Worm (Caenorhabditis elegans) whole organism, young adult: Measurements from ENCODE around the gene C18D11.7.

Source experiments
- B0035.1 ChIP-seq: sonication (generic microtip); optimal IDR thresholded peaks from 2 replicates; lab custom pipeline; 2016; ENCODE audit warnings: missing genetic modification characterization, mild to moderate bottlenecking, missing compliant biosample characterization, missing genotype, missing genetic modification reagents
- B0336.3 ChIP-seq: fragments of 200-800 bp; sonication (Bioruptor generic); IDR thresholded peaks from 2 replicates; pipeline ENCODE4 v1.3.6; 2022; ENCODE audit warnings: missing genetic modification characterization, missing compliant biosample characterization
- F10E7.11 ChIP-seq: sonication (generic microtip); optimal IDR thresholded peaks from 2 replicates; lab custom pipeline; 2017; ENCODE audit warnings: mild to moderate bottlenecking, missing genetic modification characterization, moderate library complexity, missing compliant biosample characterization
- F37B4.10 ChIP-seq: fragments of 200-800 bp; sonication (Bioruptor generic); IDR thresholded peaks from 2 replicates; pipeline ENCODE4 v1.3.6; 2022; ENCODE audit warnings: missing genetic modification characterization, missing compliant biosample characterization
- F49E8.2 ChIP-seq: sonication (generic microtip); optimal IDR thresholded peaks from 3 replicates; lab custom pipeline; 2017; ENCODE audit warnings: missing genetic modification characterization, mild to moderate bottlenecking, missing compliant biosample characterization, antibody characterized with exemption, moderate library complexity; ENCODE audit not compliant: insufficient read depth
- F52B5.7 ChIP-seq: sonication (generic microtip); optimal IDR thresholded peaks from 2 replicates; lab custom pipeline; 2016; ENCODE audit warnings: mild to moderate bottlenecking, missing genetic modification characterization, missing compliant biosample characterization
- K12H6.12 ChIP-seq: fragments of 200-800 bp; sonication (Bioruptor generic); optimal IDR thresholded peaks from 2 replicates; lab custom pipeline; 2018; ENCODE audit warnings: mild to moderate bottlenecking, missing genetic modification characterization, missing compliant biosample characterization
- Y67H2A.10 ChIP-seq: fragments of 200-800 bp; sonication (Bioruptor generic); conservative IDR thresholded peaks from 2 replicates; pipeline ENCODE4 v1.3.6; 2022; ENCODE audit warnings: missing genetic modification reagents, missing genetic modification characterization, missing compliant biosample characterization
- Y95B8A.8 ChIP-seq: fragments of 200-800 bp; sonication (Bioruptor generic); IDR thresholded peaks from 2 replicates; pipeline ENCODE4 v1.3.6; 2022; ENCODE audit warnings: missing genetic modification reagents, missing genetic modification characterization, missing compliant biosample characterization
- ZK185.1 ChIP-seq: sonication (generic microtip); optimal IDR thresholded peaks from 2 replicates; lab custom pipeline; 2016; ENCODE audit warnings: mild to moderate bottlenecking, missing genetic modification characterization, missing compliant biosample characterization; ENCODE audit not compliant: poor library complexity, severe bottlenecking
- atf-7 ChIP-seq: sonication (generic microtip); optimal IDR thresholded peaks from 2 replicates; lab custom pipeline; 2017; ENCODE audit warnings: mild to moderate bottlenecking, missing genetic modification characterization, missing compliant biosample characterization
- attf-5 ChIP-seq: fragments of 200-800 bp; sonication (Bioruptor generic); optimal IDR thresholded peaks from 2 replicates; lab custom pipeline; 2018; ENCODE audit warnings: mild to moderate bottlenecking, missing genetic modification characterization, missing compliant biosample characterization
- cebp-1 ChIP-seq, 2 experiments: fragments of 200-800 bp in 1 of 2; sonication (Bioruptor generic) in 1 of 2; sonication (generic microtip) in 1 of 2; IDR thresholded peaks in 1 of 2; optimal IDR thresholded peaks in 1 of 2; 2 replicates each; pipeline versions ENCODE4 v1.3.6 to Lab custom; 2017 to 2022; ENCODE audit warnings: missing compliant biosample characterization in 2 of 2, missing genetic modification characterization in 2 of 2, mild to moderate bottlenecking in 1 of 2, missing genetic modification reagents in 1 of 2, moderate library complexity in 1 of 2
- ceh-100 ChIP-seq: fragments of 200-800 bp; sonication (Bioruptor generic); IDR thresholded peaks from 2 replicates; pipeline ENCODE4 v1.3.6; 2022; ENCODE audit warnings: missing genetic modification reagents, missing genetic modification characterization, missing compliant biosample characterization
- ceh-40 ChIP-seq: fragments of 200-800 bp; sonication (Bioruptor generic); IDR thresholded peaks from 2 replicates; pipeline ENCODE4 v1.3.6; 2022; ENCODE audit warnings: missing genetic modification characterization, missing compliant biosample characterization
- ceh-58 ChIP-seq: fragments of 200-800 bp; sonication (Bioruptor generic); IDR thresholded peaks from 2 replicates; pipeline ENCODE4 v1.3.6; 2022; ENCODE audit warnings: missing genetic modification characterization, missing compliant biosample characterization
- ceh-91 ChIP-seq: fragments of 200-800 bp; sonication (Bioruptor generic); IDR thresholded peaks from 2 replicates; pipeline ENCODE4 v1.3.6; 2022; ENCODE audit warnings: missing genetic modification reagents, missing genetic modification characterization, missing compliant biosample characterization
- dox-1 ChIP-seq: fragments of 200-800 bp; sonication (Bioruptor generic); IDR thresholded peaks from 2 replicates; pipeline ENCODE4 v1.3.6; 2022; ENCODE audit warnings: missing genetic modification reagents, missing genetic modification characterization, missing compliant biosample characterization
- dpff-1 ChIP-seq: sonication (generic microtip); optimal IDR thresholded peaks from 2 replicates; lab custom pipeline; 2017; ENCODE audit warnings: mild to moderate bottlenecking, missing genetic modification characterization, missing compliant biosample characterization
- egl-44 ChIP-seq: fragments of 200-800 bp; sonication (Bioruptor generic); IDR thresholded peaks from 2 replicates; pipeline ENCODE4 v1.3.6; 2022; ENCODE audit warnings: missing genetic modification reagents, missing genetic modification characterization, missing compliant biosample characterization
- egrh-3 ChIP-seq: fragments of 200-800 bp; sonication (Bioruptor generic); IDR thresholded peaks from 2 replicates; pipeline ENCODE4 v1.3.6; 2022; ENCODE audit warnings: missing genetic modification reagents, missing genetic modification characterization, missing compliant biosample characterization
- ets-4 ChIP-seq: fragments of 200-800 bp; sonication (Bioruptor generic); optimal IDR thresholded peaks from 2 replicates; lab custom pipeline; 2018; ENCODE audit warnings: mild to moderate bottlenecking, missing genetic modification characterization, missing compliant biosample characterization
- fkh-3 ChIP-seq: sonication (generic microtip); optimal IDR thresholded peaks from 2 replicates; lab custom pipeline; 2016; ENCODE audit warnings: mild to moderate bottlenecking, missing genetic modification characterization, missing compliant biosample characterization
- gei-17 ChIP-seq: fragments of 200-800 bp; sonication (Bioruptor generic); optimal IDR thresholded peaks from 2 replicates; lab custom pipeline; 2018; ENCODE audit warnings: mild to moderate bottlenecking, missing genetic modification characterization, missing compliant biosample characterization
- hlh-12 ChIP-seq: sonication (generic microtip); optimal IDR thresholded peaks from 2 replicates; lab custom pipeline; 2016; ENCODE audit warnings: missing genetic modification characterization, missing compliant biosample characterization
- hmg-20 ChIP-seq: fragments of 200-800 bp; sonication (Bioruptor generic); IDR thresholded peaks from 2 replicates; pipeline ENCODE4 v1.3.6; 2022; ENCODE audit warnings: missing genetic modification reagents, missing genetic modification characterization, missing compliant biosample characterization
- lsy-27 ChIP-seq: sonication (generic microtip); optimal IDR thresholded peaks from 2 replicates; lab custom pipeline; 2017; ENCODE audit warnings: missing genetic modification characterization, mild to moderate bottlenecking, missing compliant biosample characterization, antibody characterized with exemption, missing genotype, borderline replicate concordance; ENCODE audit not compliant: insufficient read depth
- mes-4 ChIP-seq: sonication (generic microtip); optimal IDR thresholded peaks from 2 replicates; lab custom pipeline; 2016; ENCODE audit warnings: missing genotype, missing genetic modification characterization, missing compliant biosample characterization
- nfya-2 ChIP-seq: fragments of 200-800 bp; sonication (Bioruptor generic); IDR thresholded peaks from 2 replicates; pipeline ENCODE4 v1.3.6; 2022; ENCODE audit warnings: missing genetic modification reagents, missing genetic modification characterization, missing compliant biosample characterization
- nfyb-1 ChIP-seq: fragments of 200-800 bp; sonication (Bioruptor generic); IDR thresholded peaks from 2 replicates; pipeline ENCODE4 v1.3.6; 2022; ENCODE audit warnings: missing genetic modification reagents, missing genetic modification characterization, missing compliant biosample characterization
- nhr-27 ChIP-seq: fragments of 200-800 bp; sonication (Bioruptor generic); optimal IDR thresholded peaks from 2 replicates; lab custom pipeline; 2018; ENCODE audit warnings: mild to moderate bottlenecking, missing genetic modification characterization, moderate library complexity, missing compliant biosample characterization
- rpc-1 ChIP-seq, 2 experiments: fragments of 150-350 bp in 1 of 2; sonication (generic microtip) in 1 of 2; optimal IDR thresholded peaks; 2 replicates each; lab custom pipeline; 2014 to 2018; ENCODE audit warnings: missing biosample characterization in 1 of 2, missing genetic modification characterization in 1 of 2, missing genetic modification reagents in 1 of 2, missing genotype in 1 of 2
- sea-2 ChIP-seq: fragments of 200-800 bp; sonication (Bioruptor generic); IDR thresholded peaks from 2 replicates; pipeline ENCODE4 v1.3.6; 2022; ENCODE audit warnings: missing genetic modification characterization, missing compliant biosample characterization
- tbp1 ChIP-seq: fragments of 200-800 bp; sonication (Bioruptor generic); optimal IDR thresholded peaks from 2 replicates; lab custom pipeline; 2018; ENCODE audit warnings: mild to moderate bottlenecking, missing genetic modification characterization, missing compliant biosample characterization
- tlf-1 ChIP-seq: fragments of 200-800 bp; sonication (Bioruptor generic); optimal IDR thresholded peaks from 2 replicates; lab custom pipeline; 2018; ENCODE audit warnings: mild to moderate bottlenecking, missing genetic modification characterization, missing compliant biosample characterization
- xnd-1 ChIP-seq: sonication (generic microtip); optimal IDR thresholded peaks from 2 replicates; lab custom pipeline; 2016; ENCODE audit warnings: missing genotype, missing genetic modification reagents, missing genetic modification characterization, missing compliant biosample characterization
- zfh-2 ChIP-seq: fragments of 200-800 bp; sonication (Bioruptor generic); conservative IDR thresholded peaks from 2 replicates; pipeline ENCODE4 v1.3.6; 2022; ENCODE audit warnings: missing genetic modification reagents, missing genetic modification characterization, missing compliant biosample characterization
- zim-3 ChIP-seq: sonication (generic microtip); optimal IDR thresholded peaks from 2 replicates; lab custom pipeline; 2017; ENCODE audit warnings: mild to moderate bottlenecking, missing genetic modification characterization, moderate library complexity, missing compliant biosample characterization
- ztf-22 ChIP-seq: fragments of 200-800 bp; sonication (Bioruptor generic); optimal IDR thresholded peaks from 2 replicates; lab custom pipeline; 2018; ENCODE audit warnings: mild to moderate bottlenecking, missing genetic modification characterization, moderate library complexity, missing compliant biosample characterization

Gene C18D11.7

DNA sequence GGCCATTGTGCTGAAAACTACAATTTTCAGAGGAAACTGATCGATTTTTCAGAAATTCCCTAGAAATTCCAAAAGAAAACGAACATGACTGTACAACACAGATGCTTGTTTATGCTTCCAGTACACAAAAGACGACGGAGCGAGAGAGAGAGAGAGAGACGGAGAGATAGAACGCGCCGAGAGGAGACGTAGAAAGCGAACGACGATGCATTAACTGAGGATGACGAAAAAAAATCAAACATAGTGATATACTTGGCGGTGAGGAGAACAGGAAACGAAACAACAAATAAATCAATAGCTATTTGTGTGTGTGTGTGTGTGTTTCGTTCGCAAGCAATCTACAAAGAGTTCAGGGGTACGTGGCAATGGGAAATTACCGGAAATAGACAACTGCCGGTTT is 28.2 kb upstream of the C18D11.7 start (continued):
- TF ChIP-seq zim-3 (tag; lab: Kevin White, UChicago) = no peak
- TF ChIP-seq dpff-1 (tag; lab: Kevin White, UChicago) = no peak
- no peak for TF ChIP-seq nfya-2 (GFP tag; lab: Robert Waterston, UW)
- no peak for TF ChIP-seq mes-4 (tag; lab: Kevin White, UChicago)
- no peak for TF ChIP-seq F52B5.7 (tag; lab: Kevin White, UChicago)
- 0 out of 2 replicates have a peak, but pooled peaks have one; percentile 25 for TF ChIP-seq dox-1
- no peak for TF ChIP-seq nhr-27
- TF ChIP-seq ceh-100 = peak; percentile 16; the same call in 1 of the 2 replicates
- no peak for TF ChIP-seq sea-2
- no peak for TF ChIP-seq hlh-12 (tag; lab: Kevin White, UChicago)
- TF ChIP-seq ceh-91 (GFP tag; lab: Robert Waterston, UW) = no peak

DNA sequence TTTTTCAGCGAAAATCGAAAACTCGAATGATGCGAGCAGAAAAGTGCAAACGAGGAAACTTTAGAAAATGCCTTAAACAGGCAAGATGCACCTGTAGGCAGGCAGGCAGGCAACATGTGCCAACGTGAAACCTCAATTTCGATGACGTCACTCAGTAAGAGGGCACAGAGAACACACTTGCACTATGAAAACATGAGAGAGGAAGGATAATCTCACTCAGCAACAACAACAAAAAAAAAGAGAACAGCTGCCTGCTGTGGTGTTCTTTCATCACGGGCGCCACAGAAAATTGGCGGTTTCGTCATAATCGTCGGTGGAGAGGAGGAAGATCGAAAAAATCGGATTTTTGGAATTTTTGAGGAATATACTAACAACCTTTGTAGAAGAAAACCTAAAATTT is 27.6 kb upstream of the C18D11.7 start:
- 0 out of 2 replicates have a peak, but pooled peaks have one; percentile 35 for TF ChIP-seq Y95B8A.8 (GFP tag; lab: Robert Waterston, UW)
- no peak for TF ChIP-seq gei-17 (GFP tag; lab: Kevin White, UChicago)
- TF ChIP-seq ceh-100 = peak; percentile 54
- 0 out of 2 replicates have a peak, but pooled peaks have one; percentile 31 for TF ChIP-seq cebp-1 (GFP tag; IDR thresholded peaks at IDR 0.05; lab: Robert Waterston, UW)
- peak; percentile 81 for TF ChIP-seq cebp-1 (tag; optimal IDR thresholded peaks at IDR 0.05; lab: Kevin White, UChicago)
- TF ChIP-seq K12H6.12 (tag; lab: Kevin White, UChicago) = peak; percentile 37
- no peak for TF ChIP-seq rpc-1 (optimal IDR thresholded peaks at IDR 0.05; lab: Kevin White, UChicago)
- TF ChIP-seq rpc-1 (tag; optimal IDR thresholded peaks at IDR 0.05; lab: Kevin White, UChicago) = no peak
- peak; percentile 63 for TF ChIP-seq atf-7 (tag; lab: Kevin White, UChicago)
- peak; percentile 38; the same call in 1 of the 2 replicates for TF ChIP-seq nfyb-1
- TF ChIP-seq tbp1 (GFP tag; lab: Kevin White, UChicago) = peak; percentile 6
- 0 out of 2 replicates have a peak, but pooled peaks have one; percentile 23 for TF ChIP-seq hmg-20
- TF ChIP-seq, all 124 proteins: peak for 8

- TF ChIP-seq egrh-3 (GFP tag; lab: Robert Waterston, UW) = peak; percentile 30; the same call in 1 of the 2 replicates
- peak; percentile 8 for TF ChIP-seq zim-3 (tag; lab: Kevin White, UChicago)
- TF ChIP-seq tbp1 (GFP tag; lab: Kevin White, UChicago) = no peak
- no peak for TF ChIP-seq lsy-27
- TF ChIP-seq F37B4.10 (GFP tag; lab: Robert Waterston, UW) = 0 out of 2 replicates have a peak, but pooled peaks have one; percentile 46
- peak; percentile 84 for TF ChIP-seq zfh-2 (GFP tag; lab: Robert Waterston, UW)
- no peak for TF ChIP-seq ztf-22 (GFP tag; lab: Kevin White, UChicago)
- no peak for TF ChIP-seq Y67H2A.10 (GFP tag; lab: Robert Waterston, UW)
- TF ChIP-seq ceh-91 (GFP tag; lab: Robert Waterston, UW) = 0 out of 2 replicates have a peak, but pooled peaks have one; percentile 23
- TF ChIP-seq attf-5 (GFP tag; lab: Kevin White, UChicago) = no peak
Measured at ce11 chrIII:11833449-11833848, 26.9 kb upstream of the C18D11.7 start.

DNA sequence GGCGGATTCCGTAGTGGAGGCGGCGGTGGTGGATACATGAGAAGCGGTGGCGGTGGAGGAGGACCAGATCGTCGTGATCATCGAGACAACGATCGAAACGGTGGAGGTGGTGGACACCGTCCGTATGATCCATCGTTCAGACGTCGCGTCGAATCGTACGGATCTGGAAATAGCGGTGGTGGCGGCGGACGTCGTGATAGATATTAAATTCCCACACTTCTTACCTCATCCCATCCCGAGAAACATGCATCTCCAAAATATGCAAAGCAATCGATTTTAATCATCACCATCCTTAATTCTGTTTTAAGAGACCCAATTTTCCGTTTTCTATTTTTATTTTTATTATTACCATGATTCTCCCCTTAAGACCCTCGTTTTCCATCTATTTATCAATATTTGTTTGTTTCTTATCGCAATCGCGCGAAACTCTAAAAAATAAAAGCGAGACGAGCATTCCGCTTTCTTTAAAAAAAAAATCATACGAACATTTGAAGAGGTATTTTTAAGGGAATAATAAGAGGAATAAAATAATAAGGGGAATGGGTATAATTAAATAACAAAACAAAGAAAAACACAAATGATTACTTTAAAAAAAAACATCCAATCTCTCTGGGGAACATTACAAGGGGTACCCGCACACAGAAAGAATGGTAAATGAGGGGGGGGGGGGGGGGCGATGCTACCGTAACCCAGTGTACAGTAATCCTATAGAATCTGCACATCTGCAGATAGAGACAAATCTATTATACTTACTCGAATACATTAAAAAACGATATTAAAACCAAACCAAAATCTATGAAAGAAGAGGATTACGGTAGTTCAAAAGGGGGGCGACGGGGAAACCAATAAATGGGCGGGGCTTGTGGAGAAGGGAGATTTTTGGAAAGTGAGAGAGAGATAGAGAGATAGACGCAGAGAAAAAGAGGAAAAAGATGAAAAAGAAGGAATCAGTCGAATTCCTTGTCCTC is 24.2 kb upstream of the C18D11.7 start:
- peak; percentile 39 for TF ChIP-seq ZK185.1
- TF ChIP-seq ceh-58 (GFP tag; lab: Robert Waterston, UW) = no peak
- peak; percentile 85 for TF ChIP-seq B0336.3 (GFP tag; lab: Robert Waterston, UW)
- no peak; the same call in 1 of the 2 replicates for TF ChIP-seq ceh-40 (GFP tag; lab: Robert Waterston, UW)
- peak; percentile 31 for TF ChIP-seq F49E8.2
- peak; percentile 23 for TF ChIP-seq fkh-3 (tag; lab: Kevin White, UChicago)
- peak; percentile 76 for TF ChIP-seq cebp-1 (GFP tag; IDR thresholded peaks at IDR 0.05; lab: Robert Waterston, UW)
- TF ChIP-seq cebp-1 (tag; optimal IDR thresholded peaks at IDR 0.05; lab: Kevin White, UChicago) = peak; percentile 72
- peak; percentile 19 for TF ChIP-seq ets-4 (GFP tag; lab: Kevin White, UChicago)
- peak; percentile 9 for TF ChIP-seq F10E7.11 (tag; lab: Kevin White, UChicago)
- TF ChIP-seq xnd-1 = peak; percentile 18
- no peak for TF ChIP-seq attf-5 (GFP tag; lab: Kevin White, UChicago)
- peak; percentile 86 for TF ChIP-seq Y95B8A.8 (GFP tag; lab: Robert Waterston, UW)
- TF ChIP-seq tbp1 (GFP tag; lab: Kevin White, UChicago) = no peak
- no peak for TF ChIP-seq tlf-1 (GFP tag; lab: Kevin White, UChicago)
- TF ChIP-seq B0035.1 (tag; lab: Kevin White, UChicago) = peak; percentile 79
- TF ChIP-seq egl-44 (GFP tag; lab: Robert Waterston, UW) = no peak
